Worm (Caenorhabditis elegans) whole organism, late embryonic: Measurements from ENCODE around the gene erh-2.

Experiments
- ama-1 ChIP-seq: fragments of 150-350 bp; optimal IDR thresholded peaks from 2 replicates; lab custom pipeline; 2014
- ceh-19 ChIP-seq: fragments of 200-800 bp; sonication (Bioruptor generic); optimal IDR thresholded peaks from 2 replicates; lab custom pipeline; 2018; ENCODE audit warnings: mild to moderate bottlenecking, missing genetic modification characterization, missing compliant biosample characterization
- ceh-30 ChIP-seq: fragments of 150-350 bp; optimal IDR thresholded peaks from 2 replicates; lab custom pipeline; 2014; ENCODE audit warnings: missing biosample characterization, missing genetic modification characterization
- ceh-9 ChIP-seq: sonication (generic microtip); optimal IDR thresholded peaks from 2 replicates; lab custom pipeline; 2016; ENCODE audit warnings: mild to moderate bottlenecking, missing genetic modification characterization, inconsistent platforms, missing compliant biosample characterization
- fkh-10 ChIP-seq: fragments of 150-350 bp; optimal IDR thresholded peaks from 2 replicates; lab custom pipeline; 2014; ENCODE audit warnings: missing biosample characterization, missing genetic modification reagents, missing genetic modification characterization
- hlh-30 ChIP-seq: sonication (generic microtip); optimal IDR thresholded peaks from 2 replicates; lab custom pipeline; 2017; ENCODE audit warnings: antibody characterized with exemption, missing genetic modification characterization, missing compliant biosample characterization; ENCODE audit not compliant: insufficient read depth
- nhr-11 ChIP-seq: fragments of 150-350 bp; optimal IDR thresholded peaks from 2 replicates; lab custom pipeline; 2014; ENCODE audit warnings: missing biosample characterization, missing genetic modification characterization
- pag-3 ChIP-seq: sonication (generic microtip); optimal IDR thresholded peaks from 2 replicates; lab custom pipeline; 2016; ENCODE audit warnings: missing compliant biosample characterization, missing genetic modification characterization, borderline replicate concordance
- pqm-1 ChIP-seq: sonication (generic microtip); optimal IDR thresholded peaks from 2 replicates; lab custom pipeline; 2016; ENCODE audit warnings: missing genetic modification characterization, missing compliant biosample characterization
- sox-4 ChIP-seq: sonication (generic microtip); optimal IDR thresholded peaks from 2 replicates; lab custom pipeline; 2017; ENCODE audit warnings: mild to moderate bottlenecking, missing genetic modification characterization, inconsistent platforms, missing compliant biosample characterization
- tbx-2 ChIP-seq: sonication (generic microtip); optimal IDR thresholded peaks from 2 replicates; lab custom pipeline; 2016; ENCODE audit warnings: missing genetic modification characterization, missing compliant biosample characterization
- unc-86 ChIP-seq: sonication (generic microtip); optimal IDR thresholded peaks from 2 replicates; lab custom pipeline; 2016; ENCODE audit warnings: missing genetic modification characterization, missing compliant biosample characterization

DNA sequence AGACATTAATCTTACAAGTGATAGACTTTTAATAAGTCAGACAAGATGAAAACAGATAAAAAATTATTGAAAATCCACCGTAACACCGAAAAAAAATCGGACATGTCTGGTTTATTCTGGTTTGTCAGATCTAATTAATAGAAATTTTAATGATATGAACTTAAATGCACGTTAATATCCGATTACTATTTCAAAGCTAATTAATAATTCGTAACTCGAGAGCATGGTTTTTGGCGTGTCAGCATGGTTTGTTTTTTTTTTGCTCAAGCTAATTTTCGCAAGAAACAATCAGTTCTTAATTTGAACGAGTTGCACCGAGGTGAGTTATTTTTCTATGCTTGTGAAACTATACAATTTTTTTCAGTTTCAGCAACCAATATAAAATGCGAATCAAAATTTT is 41.9 kb downstream of the erh-2 start, which contains the start of gene clec-153:
- TF ChIP-seq ceh-19 (GFP tag; lab: Kevin White, UChicago) (no peak), ceh-30 (tag; lab: Kevin White, UChicago) (no peak), sox-4 (tag; lab: Kevin White, UChicago) (no peak), pqm-1 (tag; lab: Kevin White, UChicago) (no peak), hlh-30 (tag; lab: Kevin White, UChicago) (no peak), nhr-11 (tag; lab: Kevin White, UChicago) (no peak), pag-3 (tag; lab: Kevin White, UChicago) (no peak), unc-86 (tag; lab: Kevin White, UChicago) (no peak), fkh-10 (no peak), ceh-9 (tag; lab: Kevin White, UChicago) (no peak), ama-1 (lab: Kevin White, UChicago) (no peak), tbx-2 (no peak)
